Worm (Caenorhabditis elegans) whole organism, young adult: Measurements from ENCODE around the gene C05B5.11.

ENCODE experiments used
- F57C9.4 ChIP-seq: sonication (generic microtip); optimal IDR thresholded peaks from 2 replicates; lab custom pipeline; 2017; ENCODE audit warnings: mild to moderate bottlenecking, missing genetic modification characterization, missing compliant biosample characterization
- akir-1 ChIP-seq: fragments of 200-800 bp; sonication (Bioruptor generic); optimal IDR thresholded peaks from 2 replicates; lab custom pipeline; 2018; ENCODE audit warnings: mild to moderate bottlenecking, missing genetic modification characterization, moderate library complexity, missing compliant biosample characterization
- ama-1 ChIP-seq, 3 experiments: fragments of 150-350 bp in 1 of 3; sonication (generic microtip) in 2 of 3; optimal IDR thresholded peaks; 2 replicates each; lab custom pipeline; 2014 to 2018; ENCODE audit warnings: missing biosample characterization in 2 of 3, missing genetic modification characterization in 2 of 3, missing genetic modification reagents in 2 of 3
- chd-7 ChIP-seq: sonication (generic microtip); optimal IDR thresholded peaks from 2 replicates; lab custom pipeline; 2016; ENCODE audit warnings: mild to moderate bottlenecking, missing genetic modification characterization, moderate library complexity, missing compliant biosample characterization
- sea-2 ChIP-seq: fragments of 200-800 bp; sonication (Bioruptor generic); IDR thresholded peaks from 2 replicates; pipeline ENCODE4 v1.3.6; 2022; ENCODE audit warnings: missing genetic modification characterization, missing compliant biosample characterization
- snpc-4 ChIP-seq, 5 experiments: fragments of 150-350 bp in 1 of 5; sonication (generic microtip) in 4 of 5; optimal IDR thresholded peaks; 2 replicates each; lab custom pipeline; 2014 to 2018; ENCODE audit warnings: missing genetic modification characterization in 5 of 5, missing biosample characterization in 3 of 5, antibody characterized with exemption in 2 of 5, mild to moderate bottlenecking in 2 of 5, missing compliant biosample characterization in 2 of 5, missing genotype in 2 of 5, moderate library complexity in 2 of 5, missing genetic modification reagents in 1 of 5
- zfh-2 ChIP-seq: fragments of 200-800 bp; sonication (Bioruptor generic); conservative IDR thresholded peaks from 2 replicates; pipeline ENCODE4 v1.3.6; 2022; ENCODE audit warnings: missing genetic modification reagents, missing genetic modification characterization, missing compliant biosample characterization
- ztf-18 ChIP-seq: sonication (generic microtip); optimal IDR thresholded peaks from 2 replicates; lab custom pipeline; 2016; ENCODE audit warnings: missing genotype, mild to moderate bottlenecking, missing genetic modification characterization, missing compliant biosample characterization

DNA sequence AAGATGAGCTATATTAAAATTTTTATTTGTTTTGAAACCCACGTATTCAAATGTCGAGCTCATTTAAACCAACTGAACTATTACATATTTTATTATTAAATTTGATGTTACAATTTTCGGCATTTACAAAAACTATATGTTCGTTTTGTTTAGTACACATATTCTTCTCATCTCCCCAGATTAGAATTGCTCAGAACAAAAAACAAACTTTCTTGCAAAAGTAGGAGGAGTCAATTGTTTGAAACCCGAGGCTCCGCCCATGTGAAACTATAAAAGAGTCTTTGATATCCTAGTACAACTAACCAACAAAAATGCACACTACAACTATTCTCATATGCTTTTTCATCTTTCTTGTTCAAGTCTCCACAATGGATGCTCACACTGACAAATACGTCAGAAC lies 21.7 kb downstream of the C05B5.11 start, which contains the start of gene ins-22:
- TF ChIP-seq ztf-18 (tag; lab: Kevin White, UChicago) (no peak), zfh-2 (GFP tag; lab: Robert Waterston, UW) (no peak), sea-2 (GFP tag; lab: Robert Waterston, UW) (no peak), ama-1 (optimal IDR thresholded peaks at IDR 0.05; lab: Kevin White, UChicago) (no peak), ama-1 (GFP tag; optimal IDR thresholded peaks at IDR 0.05; lab: Kevin White, UChicago) (no peak), F57C9.4 (tag; lab: Kevin White, UChicago) (no peak), akir-1 (GFP tag; lab: Kevin White, UChicago) (no peak), chd-7 (tag; lab: Kevin White, UChicago) (no peak), snpc-4 (GFP tag; optimal IDR thresholded peaks at IDR 0.05; lab: Kevin White, UChicago) (no peak), snpc-4 (tag; optimal IDR thresholded peaks at IDR 0.05; lab: Kevin White, UChicago) (no peak)
